Worm (Caenorhabditis elegans) whole organism, L4 larva: ENCODE results near the gene slc-30A9.

Experiments used
- ceh-28 ChIP-seq: fragments of 150-350 bp; optimal IDR thresholded peaks from 2 replicates; lab custom pipeline; 2014; ENCODE audit warnings: missing biosample characterization, missing genetic modification reagents, missing genetic modification characterization
- hlh-30 ChIP-seq: sonication (generic microtip); optimal IDR thresholded peaks from 2 replicates; lab custom pipeline; 2017; ENCODE audit warnings: antibody characterized with exemption, mild to moderate bottlenecking, missing genetic modification characterization, missing compliant biosample characterization; ENCODE audit not compliant: insufficient read depth
- lir-3 ChIP-seq: sonication (generic microtip); optimal IDR thresholded peaks from 2 replicates; lab custom pipeline; 2016; ENCODE audit warnings: mild to moderate bottlenecking, missing genetic modification characterization, missing compliant biosample characterization

ce11 chrIII:2724992-2725220, 26.3 kb upstream of the slc-30A9 start, which contains the start of gene Y71H2AM.11:
- no peak for TF ChIP-seq lir-3 (tag; lab: Kevin White, UChicago)
- TF ChIP-seq hlh-30 = no peak
- no peak for TF ChIP-seq ceh-28 (tag; lab: Kevin White, UChicago)
